Fruit fly (Drosophila melanogaster): ENCODE results near the gene Elovl7.

dm6 chr3R:7947349-7947748 is 48.3 kb downstream of the Elovl7 start:
- TF ChIP-seq Dll (optimal IDR thresholded peaks at IDR 0.05): no peak
- no peak for TF ChIP-seq psq (optimal IDR thresholded peaks at IDR 0.05)
- TF ChIP-seq usp (GFP tag; optimal IDR thresholded peaks at IDR 0.05): no peak

All from whole organism.